Fruit fly (Drosophila melanogaster): ENCODE measurements around the gene CG34149.

dm6 chr3R:22331691-22332090, 48.2 kb upstream of the CG34149 start, which contains the start of gene CG13862:
- TF ChIP-seq CG11617 (GFP tag; optimal IDR thresholded peaks at IDR 0.05) (no peak), Clk (GFP tag; optimal IDR thresholded peaks at IDR 0.05) (no peak), CG14711 (tag; optimal IDR thresholded peaks at IDR 0.05) (no peak), CG33017 (tag; optimal IDR thresholded peaks at IDR 0.05) (no peak), CG5204 (GFP tag; optimal IDR thresholded peaks at IDR 0.05) (no peak), kay (GFP tag; ENCODE audit: borderline replicate concordance) (no peak), pad (GFP tag; optimal IDR thresholded peaks at IDR 0.05) (no peak), tj (GFP tag; optimal IDR thresholded peaks at IDR 0.05) (no peak)

All from whole organism, adult.